Worm (Caenorhabditis elegans): Measurements from ENCODE around the gene rgs-4.

The rgs-4 gene

DNA sequence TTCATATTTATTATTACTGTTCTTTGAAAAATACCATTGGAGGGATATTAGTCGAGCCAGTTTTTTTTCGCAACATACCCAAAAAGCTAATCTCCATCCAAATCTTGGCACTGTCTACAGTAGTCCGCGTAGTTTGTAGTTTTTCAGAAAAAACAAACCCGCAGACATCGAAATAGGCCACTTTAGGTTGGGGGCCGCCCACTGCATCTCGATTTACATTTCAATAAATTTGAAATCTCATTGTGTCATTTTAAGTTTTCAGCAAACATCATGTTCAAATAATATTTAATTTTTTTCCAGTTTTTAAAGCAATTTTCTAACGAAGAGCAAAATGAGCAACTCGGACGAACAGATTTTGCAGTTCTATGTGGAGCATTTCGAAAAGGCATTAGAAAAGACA is 14.2 kb upstream of the rgs-4 start, which contains the start of gene nhr-235:
Gene nhr-235, plus strand, starts transcription at position 301 of the 400 bp plus-strand sequence.
- TF ChIP-seq akir-1 (GFP tag; optimal IDR thresholded peaks at IDR 0.05) (no peak), T26A5.8 (tag; optimal IDR thresholded peaks at IDR 0.05) (no peak), ama-1 (optimal IDR thresholded peaks at IDR 0.05) (no peak), ama-1 (GFP tag; optimal IDR thresholded peaks at IDR 0.05) (no peak), hsf-1 (GFP tag; IDR thresholded peaks at IDR 0.05) (no peak), ZK185.1 (tag; optimal IDR thresholded peaks at IDR 0.05; ENCODE audit: poor library complexity, severe bottlenecking) (no peak), ceh-40 (GFP tag; IDR thresholded peaks at IDR 0.05) (no peak), nhr-80 (tag; optimal IDR thresholded peaks at IDR 0.05) (no peak), madf-8 (GFP tag; conservative IDR thresholded peaks at IDR 0.05) (no peak), Y95B8A.8 (GFP tag; IDR thresholded peaks at IDR 0.05) (no peak), F33H1.4 (GFP tag; IDR thresholded peaks at IDR 0.05) (no peak), dpff-1 (tag; optimal IDR thresholded peaks at IDR 0.05) (no peak)

DNA sequence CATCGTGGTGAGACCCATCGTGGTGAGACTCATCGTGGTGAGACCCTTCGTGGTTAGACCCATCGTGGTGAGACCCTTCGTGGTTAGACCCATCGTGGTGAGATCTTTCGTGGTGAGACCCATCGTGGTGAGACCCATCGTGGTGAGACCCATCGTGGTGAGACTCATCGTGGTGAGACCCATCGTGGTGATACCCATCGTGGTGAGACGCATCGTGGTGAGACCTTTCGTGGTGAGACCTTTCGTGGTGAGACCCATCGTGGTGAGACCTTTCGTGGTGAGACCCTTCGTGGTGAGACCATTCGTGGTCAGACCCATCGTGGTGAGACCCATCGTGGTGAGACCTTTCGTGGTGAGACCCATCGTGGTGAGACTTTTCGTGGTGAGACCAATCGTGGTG is 3.3 kb upstream of the rgs-4 start:
- TF ChIP-seq F33H1.4 (GFP tag; IDR thresholded peaks at IDR 0.05): peak; percentile 28; the same call in 1 of the 2 replicates

DNA sequence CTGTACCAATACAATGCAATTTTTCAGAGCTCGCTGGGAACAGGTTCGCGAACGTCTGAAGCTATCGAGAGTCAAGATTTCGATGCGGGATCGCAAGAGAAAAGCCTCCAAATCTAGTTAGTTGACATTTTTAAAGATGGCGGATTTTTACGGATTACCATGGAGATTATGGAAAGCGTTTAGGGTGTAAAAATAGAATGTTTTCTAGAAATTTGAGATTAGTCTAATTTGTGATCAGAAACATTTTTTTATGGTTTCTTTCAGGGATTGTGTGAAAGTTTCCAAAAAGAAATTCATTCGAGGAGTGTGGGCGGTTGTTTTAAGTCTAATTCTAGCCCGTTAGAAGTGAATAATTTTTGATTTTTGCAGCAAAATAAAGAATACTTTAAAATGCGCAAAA is 1.3 kb downstream of the rgs-4 start:
- TF ChIP-seq somi-1 (GFP tag; optimal IDR thresholded peaks at IDR 0.05) (no peak), nhr-80 (tag; optimal IDR thresholded peaks at IDR 0.05) (no peak), hmg-20 (GFP tag; IDR thresholded peaks at IDR 0.05) (no peak)

DNA sequence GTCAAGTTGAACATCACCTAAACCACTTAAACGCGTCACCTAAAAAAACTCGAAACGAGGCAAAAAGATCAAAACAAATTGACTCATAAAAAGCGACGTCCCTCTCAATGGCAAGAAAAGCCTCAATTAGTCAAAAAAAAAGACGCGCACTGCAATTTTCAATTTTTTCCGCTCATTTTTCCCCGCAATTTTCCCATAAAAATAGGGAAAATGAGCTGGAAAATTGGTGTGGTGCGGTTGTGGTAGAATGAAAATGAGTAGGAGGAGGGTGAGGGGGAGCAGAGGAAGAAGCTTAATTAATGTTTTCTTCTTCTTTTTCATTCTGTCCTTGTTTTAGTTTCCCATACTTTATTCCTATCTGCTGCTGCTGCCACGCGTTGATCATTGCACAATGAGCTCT is 3.1 kb downstream of the rgs-4 start:
- no peak for TF ChIP-seq bed-1 (GFP tag; IDR thresholded peaks at IDR 0.05)
- no peak for TF ChIP-seq snpc-3.4 (tag; optimal IDR thresholded peaks at IDR 0.05)
- TF ChIP-seq cebp-1 (GFP tag; IDR thresholded peaks at IDR 0.05): no peak
- TF ChIP-seq cebp-1 (tag; optimal IDR thresholded peaks at IDR 0.05): no peak

DNA sequence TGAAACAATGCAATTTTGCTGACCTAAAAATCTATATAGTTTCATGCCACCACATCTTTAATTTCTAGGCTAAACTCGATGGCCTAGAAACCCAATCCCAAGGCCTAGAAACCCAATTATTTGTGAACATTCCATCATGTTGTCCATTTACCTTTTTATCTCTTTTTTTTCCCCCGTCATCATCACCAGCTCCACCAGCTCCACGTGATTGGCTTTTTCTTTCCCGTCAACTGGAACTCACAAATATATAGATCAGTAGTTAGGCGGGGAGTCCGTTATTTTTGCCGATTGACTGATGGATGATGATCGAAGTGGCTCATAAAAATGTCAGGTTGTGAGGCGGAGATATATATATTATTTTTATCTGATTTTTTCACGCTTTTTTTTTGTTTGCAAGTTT is 3.9 kb downstream of the rgs-4 start:
- TF ChIP-seq bed-1 (GFP tag; IDR thresholded peaks at IDR 0.05) (no peak), ets-4 (GFP tag; optimal IDR thresholded peaks at IDR 0.05) (no peak), hmg-20 (GFP tag; IDR thresholded peaks at IDR 0.05) (no peak), lin-26 (GFP tag; IDR thresholded peaks at IDR 0.05) (no peak), madf-8 (GFP tag; conservative IDR thresholded peaks at IDR 0.05) (no peak), hsf-1 (GFP tag; IDR thresholded peaks at IDR 0.05) (no peak)

DNA sequence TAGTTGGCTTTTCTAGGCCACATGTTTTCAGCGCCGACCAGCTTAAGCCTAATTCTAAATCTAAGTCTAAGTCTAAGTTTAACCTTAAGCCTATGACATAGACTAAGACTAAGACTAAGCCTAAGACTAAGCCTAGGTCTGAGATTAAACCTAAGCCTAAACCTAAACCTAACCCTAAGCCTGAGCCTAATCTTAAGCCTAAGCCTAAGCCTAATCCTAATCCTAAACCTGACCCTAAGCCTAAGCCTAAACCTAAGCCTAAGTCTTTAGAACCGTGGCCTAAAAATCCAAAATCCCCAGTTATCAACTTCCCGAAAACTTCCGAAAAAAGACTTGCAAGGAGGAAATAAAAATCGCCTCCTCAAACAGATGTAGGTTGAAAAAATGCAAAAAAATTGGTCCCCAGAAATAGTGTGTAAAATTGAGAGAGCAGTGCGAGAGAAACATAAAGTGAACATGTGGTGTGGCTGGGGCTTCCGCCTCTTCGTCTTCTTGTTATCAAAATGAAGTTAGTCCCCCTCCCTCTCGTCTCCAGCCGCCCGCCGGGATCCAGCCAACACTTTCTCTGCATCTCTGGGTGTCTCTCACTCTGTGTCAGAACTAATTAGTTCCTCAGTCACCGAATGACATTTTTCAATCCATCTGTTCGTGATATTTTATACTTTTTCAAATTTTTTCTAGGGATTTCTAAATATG is 5.3 kb downstream of the rgs-4 start:
- TF ChIP-seq nhr-179 (tag; optimal IDR thresholded peaks at IDR 0.05) (no peak), nhr-120 (GFP tag; IDR thresholded peaks at IDR 0.05) (no peak), pbrm-1 (GFP tag; IDR thresholded peaks at IDR 0.05) (no peak), zfh-2 (GFP tag; conservative IDR thresholded peaks at IDR 0.05) (0 out of 2 replicates have a peak, but pooled peaks have one; percentile 20), ztf-6 (GFP tag; IDR thresholded peaks at IDR 0.05) (no peak), die-1 (tag; optimal IDR thresholded peaks at IDR 0.05) (no peak), F33H1.4 (GFP tag; IDR thresholded peaks at IDR 0.05) (no peak), F23B12.7 (tag; optimal IDR thresholded peaks at IDR 0.05; ENCODE audit: insufficient read depth) (no peak), unc-130 (GFP tag; optimal IDR thresholded peaks at IDR 0.05) (no peak), F37B4.10 (GFP tag; IDR thresholded peaks at IDR 0.05) (0 out of 2 replicates have a peak, but pooled peaks have one; percentile 69), mxl-1 (tag; optimal IDR thresholded peaks at IDR 0.05) (no peak), snpc-3.4 (tag; optimal IDR thresholded peaks at IDR 0.05) (no peak), let-526 (GFP tag; IDR thresholded peaks at IDR 0.05) (no peak), lir-1 (GFP tag; conservative IDR thresholded peaks at IDR 0.05) (no peak), cebp-1 (GFP tag; IDR thresholded peaks at IDR 0.05) (no peak), cebp-1 (tag; optimal IDR thresholded peaks at IDR 0.05) (peak; percentile 14), bed-1 (GFP tag; IDR thresholded peaks at IDR 0.05) (no peak), sea-2 (GFP tag; IDR thresholded peaks at IDR 0.05) (no peak), hmg-1.2 (GFP tag; IDR thresholded peaks at IDR 0.05) (peak; percentile 57), athp-1 (tag; optimal IDR thresholded peaks at IDR 0.05) (no peak), ceh-40 (GFP tag; IDR thresholded peaks at IDR 0.05) (no peak), rcor-1 (GFP tag; IDR thresholded peaks at IDR 0.05) (no peak), ztf-22 (GFP tag; optimal IDR thresholded peaks at IDR 0.05) (no peak), T26A5.8 (tag; optimal IDR thresholded peaks at IDR 0.05) (no peak), ceh-91 (GFP tag; IDR thresholded peaks at IDR 0.05) (no peak), ceh-79 (tag; optimal IDR thresholded peaks at IDR 0.05) (no peak)

Data from whole organism, young adult.